Worm (Caenorhabditis elegans) whole organism, young adult: ENCODE data around the gene T22C8.3.
A peak's percentile ranks its signal among the peaks of the same experiment; 100 is the strongest.

ENCODE experiments used
- B0035.1 ChIP-seq: sonication (generic microtip); optimal IDR thresholded peaks from 2 replicates; lab custom pipeline; 2016; ENCODE audit warnings: missing genetic modification characterization, mild to moderate bottlenecking, missing compliant biosample characterization, missing genotype, missing genetic modification reagents
- F10E7.11 ChIP-seq: sonication (generic microtip); optimal IDR thresholded peaks from 2 replicates; lab custom pipeline; 2017; ENCODE audit warnings: mild to moderate bottlenecking, missing genetic modification characterization, moderate library complexity, missing compliant biosample characterization
- F37B4.10 ChIP-seq: fragments of 200-800 bp; sonication (Bioruptor generic); IDR thresholded peaks from 2 replicates; pipeline ENCODE4 v1.3.6; 2022; ENCODE audit warnings: missing genetic modification characterization, missing compliant biosample characterization
- F39B2.1 ChIP-seq: fragments of 200-800 bp; sonication (Bioruptor generic); IDR thresholded peaks from 2 replicates; pipeline ENCODE4 v1.3.6; 2022; ENCODE audit warnings: missing genetic modification reagents, missing genetic modification characterization, missing compliant biosample characterization
- F57A8.1 ChIP-seq: fragments of 200-800 bp; sonication (Bioruptor generic); optimal IDR thresholded peaks from 2 replicates; lab custom pipeline; 2018; ENCODE audit warnings: mild to moderate bottlenecking, missing genetic modification characterization, moderate library complexity, missing compliant biosample characterization
- F57C9.4 ChIP-seq: sonication (generic microtip); optimal IDR thresholded peaks from 2 replicates; lab custom pipeline; 2017; ENCODE audit warnings: mild to moderate bottlenecking, missing genetic modification characterization, missing compliant biosample characterization
- K12H6.12 ChIP-seq: fragments of 200-800 bp; sonication (Bioruptor generic); optimal IDR thresholded peaks from 2 replicates; lab custom pipeline; 2018; ENCODE audit warnings: mild to moderate bottlenecking, missing genetic modification characterization, missing compliant biosample characterization
- T26A5.8 ChIP-seq: sonication (generic microtip); optimal IDR thresholded peaks from 2 replicates; lab custom pipeline; 2016; ENCODE audit warnings: missing genetic modification characterization, missing compliant biosample characterization
- Y53G8AR.9 ChIP-seq: fragments of 200-800 bp; sonication (Bioruptor generic); conservative IDR thresholded peaks from 2 replicates; pipeline ENCODE4 v1.3.6; 2022; ENCODE audit warnings: missing genetic modification reagents, missing genetic modification characterization, missing compliant biosample characterization
- Y67H2A.10 ChIP-seq: fragments of 200-800 bp; sonication (Bioruptor generic); conservative IDR thresholded peaks from 2 replicates; pipeline ENCODE4 v1.3.6; 2022; ENCODE audit warnings: missing genetic modification reagents, missing genetic modification characterization, missing compliant biosample characterization
- Y79H2A.3 ChIP-seq: fragments of 200-800 bp; sonication (Bioruptor generic); conservative IDR thresholded peaks from 2 replicates; pipeline ENCODE4 v1.3.6; 2022; ENCODE audit warnings: missing genetic modification reagents, missing genetic modification characterization, missing compliant biosample characterization
- aptf-2 ChIP-seq: fragments of 200-800 bp; sonication (Bioruptor generic); conservative IDR thresholded peaks from 2 replicates; pipeline ENCODE4 v1.3.6; 2022; ENCODE audit warnings: missing genetic modification reagents, missing genetic modification characterization, missing compliant biosample characterization
- aptf-3 ChIP-seq: fragments of 200-800 bp; sonication (Bioruptor generic); IDR thresholded peaks from 2 replicates; pipeline ENCODE4 v1.3.6; 2022; ENCODE audit warnings: missing genetic modification characterization, missing compliant biosample characterization
- atf-7 ChIP-seq: sonication (generic microtip); optimal IDR thresholded peaks from 2 replicates; lab custom pipeline; 2017; ENCODE audit warnings: mild to moderate bottlenecking, missing genetic modification characterization, missing compliant biosample characterization
- attf-3 ChIP-seq: fragments of 200-800 bp; sonication (Bioruptor generic); conservative IDR thresholded peaks from 2 replicates; pipeline ENCODE4 v1.3.6; 2022; ENCODE audit warnings: missing genetic modification reagents, missing genetic modification characterization, missing compliant biosample characterization
- attf-6 ChIP-seq: fragments of 200-800 bp; sonication (Bioruptor generic); IDR thresholded peaks from 2 replicates; pipeline ENCODE4 v1.3.6; 2022; ENCODE audit warnings: missing genetic modification reagents, missing genetic modification characterization, missing compliant biosample characterization
- bed-1 ChIP-seq: fragments of 200-800 bp; sonication (Bioruptor generic); IDR thresholded peaks from 2 replicates; pipeline ENCODE4 v1.3.6; 2022; ENCODE audit warnings: missing genetic modification reagents, missing genetic modification characterization, missing compliant biosample characterization
- ccch-3 ChIP-seq: fragments of 200-800 bp; sonication (Bioruptor generic); optimal IDR thresholded peaks from 2 replicates; lab custom pipeline; 2018; ENCODE audit warnings: mild to moderate bottlenecking, missing genetic modification characterization, missing compliant biosample characterization
- ceh-100 ChIP-seq: fragments of 200-800 bp; sonication (Bioruptor generic); IDR thresholded peaks from 2 replicates; pipeline ENCODE4 v1.3.6; 2022; ENCODE audit warnings: missing genetic modification reagents, missing genetic modification characterization, missing compliant biosample characterization
- ceh-58 ChIP-seq: fragments of 200-800 bp; sonication (Bioruptor generic); IDR thresholded peaks from 2 replicates; pipeline ENCODE4 v1.3.6; 2022; ENCODE audit warnings: missing genetic modification characterization, missing compliant biosample characterization
- chd-7 ChIP-seq: sonication (generic microtip); optimal IDR thresholded peaks from 2 replicates; lab custom pipeline; 2016; ENCODE audit warnings: mild to moderate bottlenecking, missing genetic modification characterization, moderate library complexity, missing compliant biosample characterization
- him-1 ChIP-seq: sonication (generic microtip); optimal IDR thresholded peaks from 2 replicates; lab custom pipeline; 2016; ENCODE audit warnings: missing genotype, missing genetic modification reagents, missing genetic modification characterization, missing compliant biosample characterization
- lin-26 ChIP-seq: fragments of 200-800 bp; sonication (Bioruptor generic); IDR thresholded peaks from 2 replicates; pipeline ENCODE4 v1.3.6; 2022; ENCODE audit warnings: missing genetic modification reagents, missing genetic modification characterization, missing compliant biosample characterization
- lsy-27 ChIP-seq: sonication (generic microtip); optimal IDR thresholded peaks from 2 replicates; lab custom pipeline; 2017; ENCODE audit warnings: missing genetic modification characterization, mild to moderate bottlenecking, missing compliant biosample characterization, antibody characterized with exemption, missing genotype, borderline replicate concordance; ENCODE audit not compliant: insufficient read depth
- madf-8 ChIP-seq: fragments of 200-800 bp; sonication (Bioruptor generic); conservative IDR thresholded peaks from 2 replicates; pipeline ENCODE4 v1.3.6; 2022; ENCODE audit warnings: missing genetic modification reagents, missing genetic modification characterization, missing compliant biosample characterization
- mxl-1 ChIP-seq: sonication (generic microtip); optimal IDR thresholded peaks from 2 replicates; lab custom pipeline; 2016; ENCODE audit warnings: missing genetic modification characterization, missing compliant biosample characterization
- nfya-1 ChIP-seq: sonication (generic microtip); optimal IDR thresholded peaks from 2 replicates; lab custom pipeline; 2017; ENCODE audit warnings: antibody characterized with exemption, missing compliant biosample characterization, missing genetic modification characterization, borderline replicate concordance; ENCODE audit not compliant: insufficient read depth
- nhr-27 ChIP-seq: fragments of 200-800 bp; sonication (Bioruptor generic); optimal IDR thresholded peaks from 2 replicates; lab custom pipeline; 2018; ENCODE audit warnings: mild to moderate bottlenecking, missing genetic modification characterization, moderate library complexity, missing compliant biosample characterization
- rec-8 ChIP-seq, 2 experiments: sonication (generic microtip); optimal IDR thresholded peaks; 2 replicates each; lab custom pipeline; 2016; ENCODE audit warnings: mild to moderate bottlenecking in 2 of 2, missing genetic modification characterization in 2 of 2, missing genetic modification reagents in 2 of 2, missing genotype in 2 of 2, missing biosample characterization in 1 of 2, missing compliant biosample characterization in 1 of 2, moderate library complexity in 1 of 2
- repo-1 ChIP-seq: sonication (generic microtip); optimal IDR thresholded peaks from 2 replicates; lab custom pipeline; 2017; ENCODE audit warnings: mild to moderate bottlenecking, missing genetic modification characterization, missing compliant biosample characterization
- sea-2 ChIP-seq: fragments of 200-800 bp; sonication (Bioruptor generic); IDR thresholded peaks from 2 replicates; pipeline ENCODE4 v1.3.6; 2022; ENCODE audit warnings: missing genetic modification characterization, missing compliant biosample characterization
- tbx-9 ChIP-seq: sonication (generic microtip); optimal IDR thresholded peaks from 2 replicates; lab custom pipeline; 2016; ENCODE audit warnings: borderline replicate concordance, missing genetic modification characterization, inconsistent platforms, missing compliant biosample characterization
- unc-62 ChIP-seq: fragments of 150-350 bp; optimal IDR thresholded peaks from 2 replicates; lab custom pipeline; 2014; ENCODE audit warnings: missing biosample characterization, missing genetic modification reagents, missing genetic modification characterization
- ztf-18 ChIP-seq: sonication (generic microtip); optimal IDR thresholded peaks from 2 replicates; lab custom pipeline; 2016; ENCODE audit warnings: missing genotype, mild to moderate bottlenecking, missing genetic modification characterization, missing compliant biosample characterization

T22C8.3 gene

DNA sequence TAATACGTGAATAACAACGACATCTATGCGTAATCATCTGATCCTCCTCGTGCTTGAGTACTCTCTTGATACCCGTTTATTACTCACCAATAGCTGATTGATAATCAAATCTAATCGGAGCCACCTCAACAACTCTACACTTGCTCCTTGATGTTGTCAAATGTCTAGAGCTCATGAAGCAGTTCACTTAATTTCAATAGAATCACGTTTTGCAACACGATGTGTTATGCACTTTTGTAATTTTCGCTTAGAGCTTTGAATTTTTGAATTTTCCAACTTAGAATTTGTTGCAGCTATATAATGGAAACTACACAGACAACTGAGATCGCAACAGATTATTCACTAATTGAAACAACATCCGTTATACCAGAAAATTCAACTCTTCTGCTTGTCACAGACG, 9.3 kb downstream of the T22C8.3 start, which contains the start of gene T22C8.1:
Gene T22C8.1, plus strand, starts transcription at position 301 of the 400 bp plus-strand sequence.
- TF ChIP-seq lsy-27 (tag; lab: Kevin White, UChicago) (no peak), F39B2.1 (GFP tag; lab: Robert Waterston, UW) (no peak), attf-3 (GFP tag; lab: Robert Waterston, UW) (no peak), bed-1 (GFP tag; lab: Robert Waterston, UW) (no peak)

DNA sequence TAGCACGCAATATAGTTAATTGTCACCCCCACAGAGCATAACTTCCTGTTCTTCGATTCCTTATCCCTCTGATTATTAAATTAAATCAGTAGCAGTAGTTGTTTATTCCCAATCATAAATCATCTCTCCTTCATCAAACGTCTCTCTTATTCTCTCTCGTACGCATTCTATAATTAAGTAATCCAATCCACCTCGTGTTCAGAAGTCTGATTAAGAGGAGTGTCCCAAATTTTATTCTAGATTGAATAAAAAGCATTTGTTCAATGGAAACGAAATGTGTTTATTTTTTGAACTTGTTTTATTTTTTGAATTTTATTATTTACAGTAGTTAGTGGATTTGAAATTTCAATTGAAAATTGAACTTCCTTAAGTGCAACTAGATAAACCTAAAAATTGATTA, 10.5 kb downstream of the T22C8.3 start:
- TF ChIP-seq Y67H2A.10 (GFP tag; lab: Robert Waterston, UW): no peak
- no peak for TF ChIP-seq repo-1 (tag; lab: Kevin White, UChicago)
- no peak for TF ChIP-seq Y53G8AR.9
- TF ChIP-seq madf-8 (GFP tag; lab: Robert Waterston, UW): no peak
- no peak for TF ChIP-seq rec-8 (tag; optimal IDR thresholded peaks at IDR 0.05; lab: Kevin White, UChicago)
- no peak for TF ChIP-seq attf-6 (GFP tag; lab: Robert Waterston, UW)
- TF ChIP-seq chd-7 (tag; lab: Kevin White, UChicago): no peak
- no peak for TF ChIP-seq F57A8.1 (GFP tag; lab: Kevin White, UChicago)

DNA sequence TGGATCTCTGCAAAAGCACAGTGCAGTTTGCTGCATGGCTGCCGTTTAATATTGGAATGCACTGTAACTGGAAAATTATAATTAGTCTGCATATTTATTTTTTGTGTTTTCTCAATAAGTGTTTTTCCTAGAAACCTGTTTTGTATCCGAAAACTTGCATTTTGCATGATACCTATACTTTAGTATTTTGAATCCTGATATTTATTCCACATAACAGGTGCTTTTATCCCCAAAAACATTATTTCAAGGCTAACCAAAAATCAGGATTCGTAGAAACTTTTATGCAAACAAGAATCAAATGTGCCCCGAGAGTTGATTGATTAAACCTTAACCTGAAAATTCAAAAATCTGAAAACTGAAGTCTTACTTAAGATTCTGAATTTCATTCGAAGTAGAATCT, 11.2 kb downstream of the T22C8.3 start:
- no peak for TF ChIP-seq ccch-3 (GFP tag; lab: Kevin White, UChicago)
- no peak for TF ChIP-seq atf-7 (tag; lab: Kevin White, UChicago)
- no peak for TF ChIP-seq mxl-1 (tag; lab: Kevin White, UChicago)
- no peak for TF ChIP-seq nfya-1 (tag; lab: Kevin White, UChicago)
- TF ChIP-seq sea-2 (GFP tag; lab: Robert Waterston, UW): no peak

DNA sequence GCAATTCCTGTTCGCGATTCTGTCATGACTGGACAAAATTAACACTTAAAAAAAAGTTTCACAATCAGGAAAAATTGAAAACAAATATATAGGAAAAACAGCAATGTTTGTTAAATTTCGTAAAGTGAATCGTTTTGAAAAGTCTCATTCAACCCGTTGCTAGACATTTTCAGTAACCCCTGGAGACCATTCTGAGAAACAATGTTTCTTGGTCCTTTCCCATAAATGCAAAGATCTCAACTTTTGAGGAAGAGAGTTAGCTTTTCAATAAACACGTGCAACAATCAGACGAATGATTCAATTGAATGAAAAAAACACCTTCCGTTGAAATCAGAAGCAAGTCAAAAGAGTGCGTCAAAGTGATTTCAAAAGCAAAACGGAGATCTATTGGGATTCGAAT, 11.7 kb downstream of the T22C8.3 start, which contains the start of gene F28C6.9:
Gene F28C6.9, minus strand, starts transcription at position 101 of the 400 bp plus-strand sequence.
- TF ChIP-seq nhr-27 (tag; lab: Kevin White, UChicago) (no peak), F57C9.4 (tag; lab: Kevin White, UChicago) (no peak), F10E7.11 (tag; lab: Kevin White, UChicago) (no peak), ceh-100 (no peak), aptf-3 (no peak), F37B4.10 (GFP tag; lab: Robert Waterston, UW) (no peak), T26A5.8 (tag; lab: Kevin White, UChicago) (no peak), ztf-18 (tag; lab: Kevin White, UChicago) (no peak), Y79H2A.3 (GFP tag; lab: Robert Waterston, UW) (no peak), ceh-58 (GFP tag; lab: Robert Waterston, UW) (no peak), unc-62 (GFP tag; lab: Kevin White, UChicago) (no peak), B0035.1 (tag; lab: Kevin White, UChicago) (no peak), lin-26 (GFP tag; lab: Robert Waterston, UW) (no peak), aptf-2 (GFP tag; lab: Robert Waterston, UW) (no peak), tbx-9 (tag; lab: Kevin White, UChicago) (no peak), attf-3 (GFP tag; lab: Robert Waterston, UW) (no peak)

DNA sequence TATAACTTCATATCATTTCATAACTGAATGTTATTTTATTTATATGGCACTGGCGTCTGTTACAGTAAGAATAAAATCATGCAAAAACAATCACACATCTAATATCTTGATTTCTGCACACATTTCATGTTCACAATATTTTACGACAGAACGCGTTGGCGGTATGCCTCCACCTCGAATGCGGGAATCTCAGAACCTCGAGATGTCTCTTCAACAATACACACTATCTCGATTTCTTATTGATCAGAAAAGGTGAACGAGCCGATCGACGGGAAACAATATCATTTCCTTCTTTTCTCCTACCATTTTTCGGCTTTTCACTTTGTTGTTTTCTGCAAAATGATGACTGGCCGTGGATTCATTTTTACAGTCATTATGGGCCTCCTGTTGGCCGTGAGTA, 14.1 kb downstream of the T22C8.3 start, which contains the start of gene F28C6.10:
Gene F28C6.10, plus strand, starts transcription at position 301 of the 400 bp plus-strand sequence.
- TF ChIP-seq him-1: peak; percentile 28
- no peak for TF ChIP-seq K12H6.12
